Worm (Caenorhabditis elegans) whole organism, L3 larva: ENCODE data around the gene Y55B1BL.1.
A peak's percentile ranks its signal among the peaks of the same experiment; 100 is the strongest.

ENCODE experiments used
- R02D3.7 ChIP-seq: fragments of 150-350 bp; optimal IDR thresholded peaks from 2 replicates; lab custom pipeline; 2014; ENCODE audit warnings: missing biosample characterization, missing genetic modification characterization
- aly-2 ChIP-seq: fragments of 150-350 bp; optimal IDR thresholded peaks from 2 replicates; lab custom pipeline; 2014; ENCODE audit warnings: missing biosample characterization, missing genetic modification characterization
- ama-1 ChIP-seq: fragments of 150-350 bp; optimal IDR thresholded peaks from 2 replicates; lab custom pipeline; 2018
- ceh-28 ChIP-seq: fragments of 150-350 bp; optimal IDR thresholded peaks from 2 replicates; lab custom pipeline; 2014; ENCODE audit warnings: missing biosample characterization, missing genetic modification reagents, missing genetic modification characterization
- ceh-82 ChIP-seq: fragments of 150-350 bp; optimal IDR thresholded peaks from 2 replicates; lab custom pipeline; 2014; ENCODE audit warnings: missing biosample characterization, missing genetic modification characterization
- ceh-9 ChIP-seq: sonication (generic microtip); optimal IDR thresholded peaks from 2 replicates; lab custom pipeline; 2018; ENCODE audit warnings: missing biosample characterization, missing genetic modification characterization
- daf-12 ChIP-seq: fragments of 150-350 bp; optimal IDR thresholded peaks from 2 replicates; lab custom pipeline; 2014; ENCODE audit warnings: missing biosample characterization, missing genetic modification reagents, missing genetic modification characterization
- egl-27 ChIP-seq: sonication (generic microtip); optimal IDR thresholded peaks from 4 replicates; lab custom pipeline; 2017; ENCODE audit warnings: missing biosample characterization, missing genetic modification reagents, missing genetic modification characterization
- egl-5 ChIP-seq: fragments of 150-350 bp; optimal IDR thresholded peaks from 2 replicates; lab custom pipeline; 2017; ENCODE audit warnings: missing biosample characterization, missing genetic modification reagents, missing genetic modification characterization, inconsistent platforms
- elt-1 ChIP-seq: fragments of 150-350 bp; optimal IDR thresholded peaks from 2 replicates; lab custom pipeline; 2014; ENCODE audit warnings: missing biosample characterization, missing genetic modification characterization
- elt-2 ChIP-seq: sonication (generic microtip); optimal IDR thresholded peaks from 2 replicates; lab custom pipeline; 2016; ENCODE audit warnings: missing genetic modification reagents, mild to moderate bottlenecking, missing genetic modification characterization, missing compliant biosample characterization
- elt-3 ChIP-seq, 3 experiments: fragments of 150-350 bp in 1 of 3; sonication (generic microtip) in 2 of 3; optimal IDR thresholded peaks; 2 replicates in 2 of 3; 4 replicates in 1 of 3; lab custom pipeline; 2014 to 2017; ENCODE audit warnings: missing biosample characterization in 3 of 3, missing genetic modification characterization in 3 of 3
- eor-1 ChIP-seq, 2 experiments: fragments of 150-350 bp; optimal IDR thresholded peaks; 2 replicates each; lab custom pipeline; 2014 to 2018; ENCODE audit warnings: missing biosample characterization in 2 of 2, missing genetic modification characterization in 2 of 2
- fkh-10 ChIP-seq: sonication (generic microtip); optimal IDR thresholded peaks from 2 replicates; lab custom pipeline; 2017; ENCODE audit warnings: missing biosample characterization, missing genetic modification reagents, missing genetic modification characterization
- fkh-2 ChIP-seq: fragments of 150-350 bp; optimal IDR thresholded peaks from 2 replicates; lab custom pipeline; 2014; ENCODE audit warnings: missing biosample characterization, missing genetic modification reagents, missing genetic modification characterization
- fos-1 ChIP-seq: fragments of 150-350 bp; optimal IDR thresholded peaks from 2 replicates; lab custom pipeline; 2014; ENCODE audit warnings: missing biosample characterization, missing genetic modification characterization
- hmg-11 ChIP-seq: sonication (generic microtip); optimal IDR thresholded peaks from 2 replicates; lab custom pipeline; 2016; ENCODE audit warnings: missing genetic modification characterization, missing compliant biosample characterization
- jun-1 ChIP-seq: fragments of 150-350 bp; optimal IDR thresholded peaks from 2 replicates; lab custom pipeline; 2014; ENCODE audit warnings: missing biosample characterization, missing genetic modification reagents, missing genetic modification characterization
- lin-39 ChIP-seq: fragments of 150-350 bp; optimal IDR thresholded peaks from 2 replicates; lab custom pipeline; 2018; ENCODE audit warnings: missing biosample characterization, missing genetic modification reagents, missing genetic modification characterization
- lsy-12 ChIP-seq: sonication (generic microtip); optimal IDR thresholded peaks from 2 replicates; lab custom pipeline; 2016; ENCODE audit warnings: mild to moderate bottlenecking, missing genetic modification characterization, missing compliant biosample characterization
- mdl-1 ChIP-seq: fragments of 150-350 bp; optimal IDR thresholded peaks from 2 replicates; lab custom pipeline; 2014; ENCODE audit warnings: missing biosample characterization, missing genetic modification characterization
- mml-1 ChIP-seq: fragments of 150-350 bp; sonication (generic microtip); optimal IDR thresholded peaks from 3 replicates; lab custom pipeline; 2014; ENCODE audit warnings: missing biosample characterization, missing genetic modification characterization
- nhr-11 ChIP-seq: fragments of 150-350 bp; optimal IDR thresholded peaks from 2 replicates; lab custom pipeline; 2014; ENCODE audit warnings: missing biosample characterization, missing genetic modification characterization
- nhr-12 ChIP-seq: fragments of 150-350 bp; optimal IDR thresholded peaks from 2 replicates; lab custom pipeline; 2014; ENCODE audit warnings: missing biosample characterization, missing genetic modification characterization
- nhr-23 ChIP-seq: fragments of 150-350 bp; optimal IDR thresholded peaks from 2 replicates; lab custom pipeline; 2014; ENCODE audit warnings: missing biosample characterization, missing genetic modification reagents, missing genetic modification characterization
- nhr-237 ChIP-seq: fragments of 150-350 bp; optimal IDR thresholded peaks from 2 replicates; lab custom pipeline; 2014; ENCODE audit warnings: missing biosample characterization, missing genetic modification characterization
- nhr-28 ChIP-seq: fragments of 150-350 bp; optimal IDR thresholded peaks from 2 replicates; lab custom pipeline; 2014; ENCODE audit warnings: missing biosample characterization, missing genetic modification characterization
- nhr-43 ChIP-seq: sonication (generic microtip); optimal IDR thresholded peaks from 2 replicates; lab custom pipeline; 2016; ENCODE audit warnings: mild to moderate bottlenecking, missing genetic modification characterization, missing compliant biosample characterization; ENCODE audit not compliant: poor library complexity, severe bottlenecking
- nhr-67 ChIP-seq: fragments of 150-350 bp; optimal IDR thresholded peaks from 2 replicates; lab custom pipeline; 2014; ENCODE audit warnings: missing biosample characterization, missing genetic modification characterization
- nhr-76 ChIP-seq: fragments of 150-350 bp; sonication (generic microtip); optimal IDR thresholded peaks from 5 replicates; lab custom pipeline; 2014; ENCODE audit warnings: missing biosample characterization, missing genetic modification characterization
- nhr-77 ChIP-seq: fragments of 150-350 bp; optimal IDR thresholded peaks from 2 replicates; lab custom pipeline; 2014; ENCODE audit warnings: missing biosample characterization, missing genetic modification characterization
- pha-4 ChIP-seq: fragments of 150-350 bp; optimal IDR thresholded peaks from 2 replicates; lab custom pipeline; 2014; ENCODE audit warnings: missing biosample characterization, missing genetic modification reagents, missing genetic modification characterization
- pqm-1 ChIP-seq: fragments of 150-350 bp; optimal IDR thresholded peaks from 2 replicates; lab custom pipeline; 2017; ENCODE audit warnings: missing biosample characterization, missing genetic modification characterization, inconsistent platforms
- sea-2 ChIP-seq: fragments of 150-350 bp; sonication (generic microtip); optimal IDR thresholded peaks from 4 replicates; lab custom pipeline; 2014; ENCODE audit warnings: missing biosample characterization, missing genetic modification reagents, missing genetic modification characterization
- skn-1 ChIP-seq: fragments of 150-350 bp; optimal IDR thresholded peaks from 2 replicates; lab custom pipeline; 2014; ENCODE audit warnings: missing biosample characterization, missing genetic modification characterization
- snpc-4 ChIP-seq: fragments of 150-350 bp; optimal IDR thresholded peaks from 2 replicates; lab custom pipeline; 2014; ENCODE audit warnings: missing biosample characterization, missing genetic modification characterization
- tbx-2 ChIP-seq: sonication (generic microtip); optimal IDR thresholded peaks from 2 replicates; lab custom pipeline; 2016; ENCODE audit warnings: mild to moderate bottlenecking, missing genetic modification characterization, missing compliant biosample characterization
- unc-39 ChIP-seq: sonication (generic microtip); optimal IDR thresholded peaks from 4 replicates; lab custom pipeline; 2017; ENCODE audit warnings: missing biosample characterization, missing genetic modification characterization
- unc-62 ChIP-seq: fragments of 150-350 bp; sonication (generic microtip); optimal IDR thresholded peaks from 4 replicates; lab custom pipeline; 2014; ENCODE audit warnings: missing biosample characterization, missing genetic modification reagents, missing genetic modification characterization
- zag-1 ChIP-seq: fragments of 150-350 bp; optimal IDR thresholded peaks from 2 replicates; lab custom pipeline; 2014; ENCODE audit warnings: missing biosample characterization, missing genetic modification characterization
- ztf-11 ChIP-seq: fragments of 150-350 bp; optimal IDR thresholded peaks from 2 replicates; lab custom pipeline; 2014; ENCODE audit warnings: missing biosample characterization, missing genetic modification characterization
- ztf-4 ChIP-seq: fragments of 150-350 bp; optimal IDR thresholded peaks from 2 replicates; lab custom pipeline; 2014; ENCODE audit warnings: missing biosample characterization, missing genetic modification characterization

The Y55B1BL.1 gene

DNA sequence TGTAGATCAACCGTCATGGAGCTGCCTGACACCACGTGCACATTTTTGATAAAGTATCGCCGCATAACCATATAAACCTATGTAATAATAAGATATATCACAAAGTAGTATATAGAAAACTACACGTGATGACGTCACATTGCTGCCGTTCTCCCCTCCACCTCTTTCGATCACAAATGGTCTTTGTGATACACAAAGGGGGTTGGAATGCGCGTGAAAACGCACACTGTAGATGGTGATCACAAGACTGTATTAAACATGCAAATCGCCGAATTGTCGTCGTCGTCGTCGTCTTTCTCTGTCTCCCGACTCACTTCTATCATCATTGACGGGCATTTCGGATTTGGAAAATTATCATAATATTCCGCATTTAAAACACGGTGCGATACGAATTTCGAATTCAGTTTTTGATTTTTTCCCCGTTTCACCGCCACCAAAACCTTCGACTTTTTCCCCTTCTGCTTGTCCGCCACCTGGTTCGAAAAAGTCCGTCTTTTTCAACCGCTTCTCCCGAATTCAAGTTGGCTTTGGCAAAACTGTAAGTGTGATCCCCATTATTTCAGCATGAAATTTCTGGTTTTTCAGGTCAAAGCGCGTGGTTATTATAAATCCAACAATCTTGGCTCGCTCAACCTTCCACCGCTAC lies at the start of gene Y55B1BL.1, which contains the start of gene Y55B1BL.2:
TSS of gene Y55B1BL.1 (plus strand) at position 217 of the 646 bp plus-strand sequence.
TSS of gene Y55B1BL.2 (plus strand) at position 596 of the 646 bp plus-strand sequence.
- TF ChIP-seq lin-39 (tag; lab: Kevin White, UChicago), result no peak
- TF ChIP-seq nhr-77 (tag; lab: Kevin White, UChicago), result no peak
- TF ChIP-seq egl-5, result no peak
- no peak for TF ChIP-seq sea-2
- TF ChIP-seq ceh-9 (tag; lab: Kevin White, UChicago), result no peak
- TF ChIP-seq unc-39, result no peak
- no peak for TF ChIP-seq mdl-1 (tag; lab: Kevin White, UChicago)
- TF ChIP-seq nhr-43 (tag; lab: Kevin White, UChicago), result no peak
- no peak for TF ChIP-seq fos-1 (tag; lab: Kevin White, UChicago)
- TF ChIP-seq ztf-4 (tag; lab: Kevin White, UChicago), result no peak
- no peak for TF ChIP-seq nhr-237 (tag; lab: Kevin White, UChicago)
- TF ChIP-seq nhr-12, result no peak
- TF ChIP-seq hmg-11 (tag; lab: Kevin White, UChicago), result no peak
- TF ChIP-seq nhr-11 (tag; lab: Kevin White, UChicago), result no peak

DNA sequence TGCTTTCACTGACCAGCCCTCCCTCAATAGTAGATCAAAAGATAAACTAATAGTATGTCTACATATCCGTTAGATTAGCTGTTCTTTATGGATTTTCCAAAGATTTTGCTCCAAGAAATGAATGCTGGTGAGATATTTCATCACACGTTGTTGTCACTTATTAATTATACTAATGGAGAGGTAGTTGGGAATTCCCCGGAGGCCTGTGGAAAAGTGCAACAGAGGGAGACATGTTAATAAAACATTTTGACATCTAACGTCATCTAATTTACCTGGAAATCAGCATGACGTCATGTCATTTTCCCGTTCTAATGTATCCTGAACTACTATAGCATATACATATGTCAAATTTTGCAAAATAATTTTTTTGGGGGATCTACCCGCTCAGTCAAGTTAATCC lies 49.2 kb upstream of the Y55B1BL.1 start:
- TF ChIP-seq daf-12 (no peak), egl-27 (tag; lab: Kevin White, UChicago) (no peak), elt-2 (tag; lab: Kevin White, UChicago) (no peak), nhr-77 (tag; lab: Kevin White, UChicago) (no peak), nhr-43 (tag; lab: Kevin White, UChicago) (no peak), mml-1 (tag; lab: Kevin White, UChicago) (no peak), nhr-76 (tag; lab: Kevin White, UChicago) (no peak), jun-1 (tag; lab: Kevin White, UChicago) (no peak), hmg-11 (tag; lab: Kevin White, UChicago) (no peak), nhr-11 (tag; lab: Kevin White, UChicago) (no peak), nhr-12 (no peak), unc-39 (no peak), fkh-10 (GFP tag; lab: Kevin White, UChicago) (no peak), nhr-28 (no peak), aly-2 (tag; lab: Kevin White, UChicago) (no peak), lin-39 (tag; lab: Kevin White, UChicago) (no peak), nhr-67 (no peak)

DNA sequence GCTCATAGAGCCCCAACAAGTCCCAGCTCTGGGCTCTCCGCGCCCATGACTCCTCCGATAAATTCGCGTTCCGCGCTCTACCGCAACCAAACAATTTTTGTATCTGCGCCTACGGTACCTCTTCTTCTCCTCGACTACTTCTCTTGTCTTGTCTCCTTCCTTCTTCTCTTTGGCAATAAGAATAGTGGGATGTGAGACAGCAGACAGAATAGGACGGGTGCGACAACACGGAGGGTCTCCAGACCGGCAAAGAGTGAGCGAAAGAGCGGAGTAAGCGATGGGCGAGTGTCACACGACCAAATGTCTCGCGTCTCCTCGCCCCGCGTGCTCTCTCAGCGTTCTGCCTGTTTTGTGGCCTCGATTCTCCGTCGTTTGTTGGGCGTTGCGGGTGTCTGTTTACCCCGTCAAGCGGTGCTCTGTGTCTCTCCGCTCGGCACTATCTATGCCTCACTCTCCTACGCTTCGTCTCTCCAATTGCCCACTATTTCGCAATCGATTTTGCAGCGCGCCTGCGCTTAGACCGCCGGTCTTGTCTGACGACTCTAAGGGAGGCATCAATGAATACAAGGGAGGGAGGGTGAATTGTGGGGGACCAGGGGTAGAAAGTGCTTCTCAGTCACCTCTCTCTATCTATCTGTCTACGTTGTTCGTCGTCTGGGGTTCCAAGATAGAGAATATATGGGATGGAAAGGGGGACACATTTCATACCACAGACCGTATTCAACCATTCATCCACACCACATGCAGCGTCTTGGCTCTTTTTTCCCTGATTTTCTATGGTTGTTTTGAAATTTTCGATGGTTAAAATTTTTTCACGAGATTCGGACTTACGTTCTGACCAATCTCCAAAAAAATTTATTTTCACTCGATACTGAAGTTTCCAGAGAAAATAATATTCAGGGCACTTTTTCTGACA lies 47.4 kb upstream of the Y55B1BL.1 start, which contains the start of gene gei-4:
TSS of gene gei-4 (minus strand) at position 256 of the 916 bp plus-strand sequence.
- TF ChIP-seq ama-1 (lab: Kevin White, UChicago), result peak; percentile 49
- TF ChIP-seq eor-1 (tag; optimal IDR thresholded peaks at IDR 0.05; lab: Kevin White, UChicago), result peak; percentile 61 to 67
- TF ChIP-seq ceh-28 (tag; lab: Kevin White, UChicago), result peak; percentile 97
- TF ChIP-seq elt-3 (tag; optimal IDR thresholded peaks at IDR 0.05; lab: Kevin White, UChicago), result no peak
- TF ChIP-seq nhr-237 (tag; lab: Kevin White, UChicago), result no peak
- peak; percentile 50 for TF ChIP-seq fkh-10 (GFP tag; lab: Kevin White, UChicago)
- peak; percentile 78 for TF ChIP-seq lin-39 (tag; lab: Kevin White, UChicago)
- TF ChIP-seq R02D3.7 (tag; lab: Kevin White, UChicago), result peak; percentile 48
- TF ChIP-seq lsy-12 (tag; lab: Kevin White, UChicago), result peak; percentile 83
- TF ChIP-seq nhr-67, result no peak
- TF ChIP-seq nhr-43 (tag; lab: Kevin White, UChicago), result peak; percentile 74
- no peak for TF ChIP-seq fos-1 (tag; lab: Kevin White, UChicago)
- no peak for TF ChIP-seq skn-1 (tag; lab: Kevin White, UChicago)
- peak; percentile 54 for TF ChIP-seq pqm-1 (tag; lab: Kevin White, UChicago)
- TF ChIP-seq nhr-76 (tag; lab: Kevin White, UChicago), result no peak
- TF ChIP-seq daf-12, result no peak
- TF ChIP-seq nhr-12, result no peak
- peak; percentile 82 for TF ChIP-seq jun-1 (tag; lab: Kevin White, UChicago)
- TF ChIP-seq hmg-11 (tag; lab: Kevin White, UChicago), result peak; percentile 100
- no peak for TF ChIP-seq sea-2
- TF ChIP-seq ztf-11 (tag; lab: Kevin White, UChicago), result no peak
- peak; percentile 59 for TF ChIP-seq nhr-11 (tag; lab: Kevin White, UChicago)
- TF ChIP-seq tbx-2 (tag; lab: Kevin White, UChicago), result peak; percentile 67
- peak; percentile 47 for TF ChIP-seq snpc-4 (tag; lab: Kevin White, UChicago)
- TF ChIP-seq nhr-23 (tag; lab: Kevin White, UChicago), result peak; percentile 79
- peak; percentile 57 for TF ChIP-seq elt-1 (tag; lab: Kevin White, UChicago)
- TF ChIP-seq mdl-1 (tag; lab: Kevin White, UChicago), result peak; percentile 74
- TF ChIP-seq mml-1 (tag; lab: Kevin White, UChicago), result no peak
- no peak for TF ChIP-seq zag-1 (tag; lab: Kevin White, UChicago)
- no peak for TF ChIP-seq ceh-9 (tag; lab: Kevin White, UChicago)
- TF ChIP-seq fkh-2 (tag; lab: Kevin White, UChicago), result peak; percentile 53
- peak; percentile 13 for TF ChIP-seq ceh-82 (tag; lab: Kevin White, UChicago)
- TF ChIP-seq egl-5, result peak; percentile 82
- TF ChIP-seq aly-2 (tag; lab: Kevin White, UChicago), result no peak
- peak; percentile 42 for TF ChIP-seq unc-62 (GFP tag; lab: Kevin White, UChicago)
- TF ChIP-seq elt-2 (tag; lab: Kevin White, UChicago), result peak; percentile 71
- TF ChIP-seq ztf-4 (tag; lab: Kevin White, UChicago), result no peak
- peak; percentile 22 for TF ChIP-seq pha-4 (tag; lab: Kevin White, UChicago)
